Fruit fly (Drosophila melanogaster) whole organism, embryonic: ENCODE measurements around the gene CG13021.
A peak's percentile ranks its signal among the peaks of the same experiment; 100 is the strongest.

Experiments
- Adf1 ChIP-seq: fragments of 200-800 bp; sonication (Bioruptor generic); IDR thresholded peaks from 2 replicates; pipeline ENCODE4 v1.3.6; 2022; ENCODE audit warnings: missing biosample characterization, missing genetic modification characterization
- Bdp1 ChIP-seq: fragments of 200-800 bp; sonication (Bioruptor generic); optimal IDR thresholded peaks from 3 replicates; lab custom pipeline; 2016; ENCODE audit warnings: missing biosample characterization, missing genetic modification characterization
- CG1024 ChIP-seq: fragments of 200-800 bp; sonication (Bioruptor generic); IDR thresholded peaks from 2 replicates; pipeline ENCODE4 v1.3.6; 2022; ENCODE audit warnings: missing biosample characterization, missing genetic modification characterization
- CG10366 ChIP-seq: fragments of 200-800 bp; sonication (Bioruptor generic); IDR thresholded peaks from 2 replicates; pipeline ENCODE4 v1.3.6; 2022; ENCODE audit warnings: missing biosample characterization, missing genetic modification characterization
- CG11093 ChIP-seq: fragments of 200-800 bp; sonication (Bioruptor generic); IDR thresholded peaks from 3 replicates; pipeline ENCODE4 v1.3.6; 2022; ENCODE audit warnings: missing biosample characterization, missing genetic modification characterization
- CG12104 ChIP-seq: fragments of 200-800 bp; sonication (Bioruptor generic); optimal IDR thresholded peaks from 3 replicates; lab custom pipeline; 2016; ENCODE audit warnings: missing biosample characterization, missing genetic modification characterization
- CG12769 ChIP-seq: fragments of 200-800 bp; sonication (Bioruptor generic); optimal IDR thresholded peaks from 2 replicates; lab custom pipeline; 2019; ENCODE audit warnings: missing biosample characterization, mild to moderate bottlenecking, missing genetic modification characterization, moderate library complexity
- CG13287 ChIP-seq: fragments of 200-800 bp; sonication (Bioruptor generic); IDR thresholded peaks from 2 replicates; pipeline ENCODE4 v1.3.6; 2022; ENCODE audit warnings: missing biosample characterization, missing genetic modification characterization; ENCODE audit not compliant: partially characterized antibody
- CG13296 ChIP-seq: fragments of 200-800 bp; sonication (Bioruptor generic); optimal IDR thresholded peaks from 3 replicates; lab custom pipeline; 2018; ENCODE audit warnings: missing biosample characterization, mild to moderate bottlenecking, missing genetic modification characterization
- CG13424 ChIP-seq: fragments of 200-800 bp; sonication (Bioruptor generic); optimal IDR thresholded peaks from 2 replicates; lab custom pipeline; 2019; ENCODE audit warnings: missing biosample characterization, mild to moderate bottlenecking, missing genetic modification characterization, moderate library complexity
- CG14050 ChIP-seq: fragments of 200-800 bp; sonication (Bioruptor generic); IDR thresholded peaks from 3 replicates; pipeline ENCODE4 v1.3.6; 2022; ENCODE audit warnings: missing biosample characterization, missing genetic modification characterization
- CG16813 ChIP-seq: fragments of 200-800 bp; sonication (Bioruptor generic); IDR thresholded peaks from 3 replicates; pipeline ENCODE4 v1.3.6; 2022; ENCODE audit warnings: missing biosample characterization, missing genetic modification characterization; ENCODE audit not compliant: partially characterized antibody
- CG16815 ChIP-seq: fragments of 200-800 bp; sonication (Bioruptor generic); optimal IDR thresholded peaks from 3 replicates; lab custom pipeline; 2017; ENCODE audit warnings: missing biosample characterization, mild to moderate bottlenecking, missing genetic modification characterization
- CG17359 ChIP-seq: fragments of 200-800 bp; sonication (Bioruptor generic); optimal IDR thresholded peaks from 3 replicates; lab custom pipeline; 2018; ENCODE audit warnings: missing biosample characterization, mild to moderate bottlenecking, missing genetic modification characterization, moderate library complexity
- CG18262 ChIP-seq: fragments of 200-800 bp; optimal IDR thresholded peaks from 3 replicates; lab custom pipeline; 2019; ENCODE audit warnings: missing biosample characterization, mild to moderate bottlenecking, missing genetic modification characterization, moderate library complexity
- CG2199 ChIP-seq: fragments of 200-800 bp; sonication (Bioruptor generic); IDR thresholded peaks from 3 replicates; pipeline ENCODE4 v1.3.6; 2022; ENCODE audit warnings: missing biosample characterization, missing genetic modification characterization
- CG2678 ChIP-seq: fragments of 200-800 bp; sonication (Bioruptor generic); optimal IDR thresholded peaks from 3 replicates; lab custom pipeline; 2019; ENCODE audit warnings: missing biosample characterization, mild to moderate bottlenecking, missing genetic modification characterization, moderate library complexity
- CG32772 ChIP-seq: fragments of 200-800 bp; sonication (Bioruptor generic); IDR thresholded peaks from 2 replicates; pipeline ENCODE4 v1.3.6; 2022; ENCODE audit warnings: missing biosample characterization, missing genetic modification characterization
- CG3838 ChIP-seq: fragments of 200-800 bp; sonication (Bioruptor generic); optimal IDR thresholded peaks from 3 replicates; lab custom pipeline; 2016; ENCODE audit warnings: missing biosample characterization, missing genetic modification characterization
- CG3995 ChIP-seq: fragments of 200-800 bp; sonication (Bioruptor generic); optimal IDR thresholded peaks from 3 replicates; lab custom pipeline; 2016; ENCODE audit warnings: missing biosample characterization, missing genetic modification characterization
- CG4328 ChIP-seq: fragments of 200-800 bp; sonication (Bioruptor generic); optimal IDR thresholded peaks from 3 replicates; lab custom pipeline; 2017; ENCODE audit warnings: missing biosample characterization, missing genetic modification reagents, missing genetic modification characterization
- CG4360 ChIP-seq: fragments of 200-800 bp; sonication (Bioruptor generic); IDR thresholded peaks from 2 replicates; pipeline ENCODE4 v1.3.6; 2022; ENCODE audit warnings: missing biosample characterization, missing genetic modification characterization
- CG43689 ChIP-seq: fragments of 200-800 bp; sonication (Bioruptor generic); IDR thresholded peaks from 2 replicates; pipeline ENCODE4 v1.3.6; 2022; ENCODE audit warnings: missing biosample characterization, missing genetic modification characterization
- CG6683 ChIP-seq: fragments of 200-800 bp; sonication (Bioruptor generic); optimal IDR thresholded peaks from 2 replicates; lab custom pipeline; 2017; ENCODE audit warnings: missing biosample characterization, mild to moderate bottlenecking, missing genetic modification characterization, missing genetic modification reagents
- CG6689 ChIP-seq: fragments of 200-800 bp; sonication (Bioruptor generic); IDR thresholded peaks from 2 replicates; pipeline ENCODE4 v1.3.6; 2022; ENCODE audit warnings: missing biosample characterization, missing genetic modification characterization
- Dip3 ChIP-seq: fragments of 200-800 bp; sonication (Bioruptor generic); optimal IDR thresholded peaks from 3 replicates; lab custom pipeline; 2016; ENCODE audit warnings: missing biosample characterization, missing genetic modification characterization
- E2f2 ChIP-seq: fragments of 200-800 bp; sonication (Bioruptor generic); IDR thresholded peaks from 2 replicates; pipeline ENCODE4 v1.3.6; 2022; ENCODE audit warnings: missing biosample characterization, missing genetic modification characterization
- Eip74EF ChIP-seq, 2 experiments: fragments of 200-800 bp in 1 of 2; fragments of >200 bp in 1 of 2; sonication (Bioruptor generic) in 1 of 2; optimal IDR thresholded peaks; 2 replicates each; lab custom pipeline; 2017 to 2019; ENCODE audit warnings: missing biosample characterization in 2 of 2, missing genetic modification characterization in 2 of 2, mild to moderate bottlenecking in 1 of 2, moderate library complexity in 1 of 2
- GATAe ChIP-seq: fragments of 200-800 bp; sonication (Bioruptor generic); conservative IDR thresholded peaks from 2 replicates; pipeline ENCODE4 v1.3.6; 2022; ENCODE audit warnings: missing biosample characterization, missing genetic modification characterization
- HmgZ ChIP-seq: fragments of 200-800 bp; sonication (Bioruptor generic); optimal IDR thresholded peaks from 2 replicates; lab custom pipeline; 2018; ENCODE audit warnings: missing biosample characterization, mild to moderate bottlenecking, missing genetic modification characterization
- Hmr ChIP-seq: fragments of 200-800 bp; sonication (Bioruptor generic); optimal IDR thresholded peaks from 3 replicates; lab custom pipeline; 2017; ENCODE audit warnings: mild to moderate bottlenecking, missing biosample characterization, missing genetic modification reagents, missing genetic modification characterization
- Hr3 ChIP-seq: fragments of 200-800 bp; sonication (Bioruptor generic); optimal IDR thresholded peaks from 3 replicates; lab custom pipeline; 2016; ENCODE audit warnings: missing biosample characterization, missing genetic modification characterization
- MTF-1 ChIP-seq: fragments of 200-800 bp; sonication (Bioruptor generic); optimal IDR thresholded peaks from 2 replicates; lab custom pipeline; 2018; ENCODE audit warnings: missing biosample characterization, mild to moderate bottlenecking, missing genetic modification characterization, borderline replicate concordance
- Meics ChIP-seq: fragments of 200-800 bp; sonication (Bioruptor generic); optimal IDR thresholded peaks from 2 replicates; lab custom pipeline; 2017; ENCODE audit warnings: missing biosample characterization, mild to moderate bottlenecking, missing genetic modification characterization
- Sry-δ ChIP-seq: fragments of 200-800 bp; sonication (Bioruptor generic); optimal IDR thresholded peaks from 2 replicates; lab custom pipeline; 2016; ENCODE audit warnings: missing biosample characterization, missing genetic modification characterization
- Taf1 ChIP-seq: fragments of 200-800 bp; sonication (Bioruptor generic); IDR thresholded peaks from 2 replicates; pipeline ENCODE4 v1.3.6; 2022; ENCODE audit warnings: missing biosample characterization, missing genetic modification characterization
- amos ChIP-seq: fragments of 200-800 bp; sonication (Bioruptor generic); IDR thresholded peaks from 2 replicates; pipeline ENCODE4 v1.3.6; 2022; ENCODE audit warnings: missing biosample characterization, missing genetic modification characterization; ENCODE audit not compliant: partially characterized antibody
- az2 ChIP-seq: fragments of 200-800 bp; sonication (Bioruptor generic); optimal IDR thresholded peaks from 3 replicates; lab custom pipeline; 2016; ENCODE audit warnings: missing biosample characterization, missing genetic modification characterization
- bbx ChIP-seq: fragments of 200-800 bp; sonication (Bioruptor generic); IDR thresholded peaks from 2 replicates; pipeline ENCODE4 v1.3.6; 2022; ENCODE audit warnings: missing biosample characterization, missing genetic modification characterization; ENCODE audit not compliant: partially characterized antibody
- bcd ChIP-seq: fragments of 200-800 bp; sonication (Bioruptor generic); optimal IDR thresholded peaks from 2 replicates; lab custom pipeline; 2017; ENCODE audit warnings: missing biosample characterization, mild to moderate bottlenecking, missing genetic modification characterization
- cas ChIP-seq: fragments of 200-800 bp; sonication (Bioruptor generic); IDR thresholded peaks from 2 replicates; pipeline ENCODE4 v1.3.6; 2022; ENCODE audit warnings: missing biosample characterization, missing genetic modification characterization
- cato ChIP-seq: fragments of 200-800 bp; sonication (Bioruptor generic); optimal IDR thresholded peaks from 2 replicates; lab custom pipeline; 2016; ENCODE audit warnings: missing biosample characterization, missing genetic modification characterization, borderline replicate concordance
- da ChIP-seq: fragments of 200-800 bp; sonication (Bioruptor generic); optimal IDR thresholded peaks from 2 replicates; lab custom pipeline; 2016; ENCODE audit warnings: missing biosample characterization, missing genetic modification characterization
- gcm ChIP-seq: fragments of 200-800 bp; sonication (Bioruptor generic); optimal IDR thresholded peaks from 2 replicates; lab custom pipeline; 2019; ENCODE audit warnings: missing biosample characterization, mild to moderate bottlenecking, missing genetic modification characterization, moderate library complexity
- h ChIP-seq: fragments of >200 bp; optimal IDR thresholded peaks from 2 replicates; lab custom pipeline; 2017
- insv ChIP-seq, 2 experiments: fragments of 200-800 bp; sonication (Bioruptor generic); optimal IDR thresholded peaks; 3 replicates each; lab custom pipeline; 2016 to 2018; ENCODE audit warnings: missing biosample characterization in 2 of 2, missing genetic modification characterization in 2 of 2
- kay ChIP-seq: fragments of 200-800 bp; sonication (Bioruptor generic); optimal IDR thresholded peaks from 2 replicates; lab custom pipeline; 2016; ENCODE audit warnings: missing biosample characterization, missing genetic modification characterization
- nau ChIP-seq: fragments of 200-800 bp; sonication (Bioruptor generic); optimal IDR thresholded peaks from 3 replicates; lab custom pipeline; 2017; ENCODE audit warnings: missing biosample characterization, mild to moderate bottlenecking, missing genetic modification characterization, missing genetic modification reagents
- nerfin-1 ChIP-seq: fragments of 200-800 bp; sonication (Bioruptor generic); optimal IDR thresholded peaks from 3 replicates; lab custom pipeline; 2019; ENCODE audit warnings: missing biosample characterization, mild to moderate bottlenecking, missing genetic modification characterization, moderate library complexity
- otp ChIP-seq: fragments of 200-800 bp; sonication (Bioruptor generic); IDR thresholded peaks from 3 replicates; pipeline ENCODE4, ENCODE4 v1.3.6; 2022; ENCODE audit warnings: missing biosample characterization, missing genetic modification characterization
- sima ChIP-seq: fragments of 200-800 bp; sonication (Bioruptor generic); optimal IDR thresholded peaks from 2 replicates; lab custom pipeline; 2016; ENCODE audit warnings: missing biosample characterization, missing genetic modification characterization
- sqz ChIP-seq: fragments of 200-800 bp; sonication (Bioruptor generic); optimal IDR thresholded peaks from 3 replicates; lab custom pipeline; 2018; ENCODE audit warnings: missing biosample characterization, mild to moderate bottlenecking, missing genetic modification characterization

Gene CG13021

dm6 chrX:3485304-3485703 lies 28.8 kb upstream of the CG13021 start, which contains the start of the genes CG14270 and CG10803 (continued):
- TF ChIP-seq Taf1 (no peak), insv (GFP tag; optimal IDR thresholded peaks at IDR 0.05; lab: Kevin White, UChicago) (no peak), az2 (GFP tag; lab: Kevin White, UChicago) (no peak), MTF-1 (GFP tag; lab: Kevin White, UChicago) (no peak), CG10366 (GFP tag; lab: Robert Waterston, UW) (no peak), nau (GFP tag; lab: Kevin White, UChicago) (no peak), CG13287 (GFP tag; lab: Robert Waterston, UW) (peak; percentile 87), CG2678 (no peak), bbx (GFP tag; lab: Robert Waterston, UW) (peak; percentile 55; the same call in 1 of the 2 replicates), kay (GFP tag; lab: Kevin White, UChicago) (no peak), gcm (GFP tag; lab: Kevin White, UChicago) (no peak), CG12769 (no peak), Adf1 (GFP tag; lab: Robert Waterston, UW) (no peak), nerfin-1 (no peak), CG3838 (GFP tag; lab: Kevin White, UChicago) (no peak), CG43689 (no peak), GATAe (GFP tag; lab: Robert Waterston, UW) (no peak), CG4360 (GFP tag; lab: Robert Waterston, UW) (no peak), h (lab: Kevin White, UChicago) (no peak), otp (no peak), CG4328 (GFP tag; lab: Kevin White, UChicago) (no peak), CG6689 (no peak), CG3995 (GFP tag; lab: Kevin White, UChicago) (peak; percentile 56), Bdp1 (no peak), sima (GFP tag; lab: Kevin White, UChicago) (no peak), Hmr (GFP tag; lab: Kevin White, UChicago) (no peak), CG17359 (tag; lab: Kevin White, UChicago) (peak; percentile 36), Sry-δ (GFP tag; lab: Kevin White, UChicago) (peak; percentile 71), Dip3 (GFP tag; lab: Kevin White, UChicago) (no peak), CG13424 (tag; lab: Kevin White, UChicago) (no peak), CG14050 (GFP tag; lab: Robert Waterston, UW) (no peak), cas (GFP tag; lab: Robert Waterston, UW) (no peak), CG6683 (no peak), CG18262 (tag; lab: Kevin White, UChicago) (peak; percentile 0), CG1024 (no peak), E2f2 (peak; percentile 30; the same call in 1 of the 2 replicates), CG32772 (GFP tag; lab: Robert Waterston, UW) (no peak), CG16813 (peak; percentile 88), bcd (GFP tag; lab: Kevin White, UChicago) (no peak), CG2199 (no peak), Meics (GFP tag; lab: Kevin White, UChicago) (no peak), HmgZ (no peak), sqz (GFP tag; lab: Kevin White, UChicago) (peak; percentile 1), CG11093 (GFP tag; lab: Robert Waterston, UW) (no peak), CG12104 (no peak), da (GFP tag; lab: Kevin White, UChicago) (no peak), CG13296 (no peak), CG16815 (GFP tag; lab: Kevin White, UChicago) (no peak), amos (GFP tag; lab: Robert Waterston, UW) (peak; percentile 71; the same call in 1 of the 2 replicates), Hr3 (GFP tag; lab: Kevin White, UChicago) (no peak), Eip74EF (GFP tag; optimal IDR thresholded peaks at IDR 0.05; lab: Kevin White, UChicago) (no peak), cato (GFP tag; lab: Kevin White, UChicago) (no peak)
